Worm (Caenorhabditis elegans) whole organism, L1 larva: Measurements from ENCODE around the gene act-1.

Experiments
- C16A3.4 ChIP-seq: fragments of 150-350 bp; optimal IDR thresholded peaks from 2 replicates; lab custom pipeline; 2014; ENCODE audit warnings: missing biosample characterization, missing genetic modification characterization
- C34B4.2 ChIP-seq: sonication (generic microtip); optimal IDR thresholded peaks from 2 replicates; lab custom pipeline; 2017; ENCODE audit warnings: mild to moderate bottlenecking, missing genetic modification characterization, missing compliant biosample characterization
- aha-1 ChIP-seq: fragments of 150-350 bp; optimal IDR thresholded peaks from 2 replicates; lab custom pipeline; 2014; ENCODE audit warnings: missing biosample characterization, missing genetic modification characterization
- alr-1 ChIP-seq: fragments of 200-800 bp; sonication (Bioruptor generic); optimal IDR thresholded peaks from 2 replicates; lab custom pipeline; 2018; ENCODE audit warnings: borderline replicate concordance, mild to moderate bottlenecking, missing genetic modification characterization, missing compliant biosample characterization
- aly-2 ChIP-seq: fragments of 150-350 bp; optimal IDR thresholded peaks from 2 replicates; lab custom pipeline; 2014; ENCODE audit warnings: missing biosample characterization, missing genetic modification characterization
- blmp-1 ChIP-seq: fragments of 150-350 bp; optimal IDR thresholded peaks from 2 replicates; lab custom pipeline; 2014; ENCODE audit warnings: missing biosample characterization, missing genetic modification characterization
- ceh-63 ChIP-seq: fragments of 200-800 bp; sonication (Bioruptor generic); optimal IDR thresholded peaks from 2 replicates; lab custom pipeline; 2018; ENCODE audit warnings: mild to moderate bottlenecking, missing genetic modification characterization, missing compliant biosample characterization
- dpl-1 ChIP-seq, 3 experiments: fragments of 150-350 bp in 2 of 3; sonication (generic microtip) in 1 of 3; optimal IDR thresholded peaks; 2 replicates each; lab custom pipeline; 2014 to 2017; ENCODE audit warnings: missing biosample characterization in 3 of 3, missing genetic modification characterization in 3 of 3, missing genetic modification reagents in 3 of 3
- elt-2 ChIP-seq: sonication (generic microtip); optimal IDR thresholded peaks from 2 replicates; lab custom pipeline; 2016; ENCODE audit warnings: missing genetic modification characterization, mild to moderate bottlenecking, inconsistent platforms, missing compliant biosample characterization, missing genetic modification reagents
- fkh-10 ChIP-seq: sonication (generic microtip); optimal IDR thresholded peaks from 2 replicates; lab custom pipeline; 2017; ENCODE audit warnings: missing biosample characterization, missing genetic modification reagents, missing genetic modification characterization
- fkh-4 ChIP-seq: sonication (generic microtip); optimal IDR thresholded peaks from 2 replicates; lab custom pipeline; 2016; ENCODE audit warnings: missing compliant biosample characterization, missing genetic modification characterization, borderline replicate concordance
- fos-1 ChIP-seq: fragments of 150-350 bp; optimal IDR thresholded peaks from 2 replicates; lab custom pipeline; 2014; ENCODE audit warnings: missing biosample characterization, missing genetic modification characterization
- hlh-4 ChIP-seq: sonication (generic microtip); optimal IDR thresholded peaks from 2 replicates; lab custom pipeline; 2016; ENCODE audit warnings: mild to moderate bottlenecking, missing genetic modification characterization, missing compliant biosample characterization
- hpl-2 ChIP-seq: fragments of 150-350 bp; optimal IDR thresholded peaks from 2 replicates; lab custom pipeline; 2014; ENCODE audit warnings: missing biosample characterization, missing genetic modification reagents, missing genetic modification characterization
- lin-14 ChIP-seq: fragments of 200-800 bp; sonication (Bioruptor generic); optimal IDR thresholded peaks from 2 replicates; lab custom pipeline; 2018; ENCODE audit warnings: mild to moderate bottlenecking, missing genetic modification characterization, moderate library complexity, missing compliant biosample characterization
- lin-15B ChIP-seq: fragments of 150-350 bp; sonication (generic microtip); optimal IDR thresholded peaks from 3 replicates; lab custom pipeline; 2014; ENCODE audit warnings: missing biosample characterization, missing genetic modification characterization
- lin-35 ChIP-seq, 2 experiments: fragments of 150-350 bp; optimal IDR thresholded peaks; 2 replicates each; lab custom pipeline; 2014; ENCODE audit warnings: missing biosample characterization in 2 of 2, missing genetic modification characterization in 2 of 2, missing genetic modification reagents in 2 of 2
- lir-3 ChIP-seq: sonication (generic microtip); optimal IDR thresholded peaks from 2 replicates; lab custom pipeline; 2016; ENCODE audit warnings: mild to moderate bottlenecking, missing genetic modification characterization, moderate library complexity, missing compliant biosample characterization; ENCODE audit not compliant: poor library complexity
- lsy-2 ChIP-seq, 2 experiments: fragments of 150-350 bp; optimal IDR thresholded peaks; 2 replicates each; lab custom pipeline; 2014; ENCODE audit warnings: missing biosample characterization in 2 of 2, missing genetic modification characterization in 2 of 2
- nhr-11 ChIP-seq: fragments of 150-350 bp; optimal IDR thresholded peaks from 2 replicates; lab custom pipeline; 2014; ENCODE audit warnings: missing biosample characterization, missing genetic modification characterization
- nhr-19 ChIP-seq: fragments of 200-800 bp; sonication (Bioruptor generic); conservative IDR thresholded peaks from 2 replicates; pipeline ENCODE4 v1.3.6; 2022; ENCODE audit warnings: missing genetic modification characterization, missing compliant biosample characterization
- nhr-20 ChIP-seq: sonication (generic microtip); optimal IDR thresholded peaks from 2 replicates; lab custom pipeline; 2016; ENCODE audit warnings: mild to moderate bottlenecking, missing genetic modification characterization, missing compliant biosample characterization
- nhr-237 ChIP-seq: fragments of 150-350 bp; optimal IDR thresholded peaks from 2 replicates; lab custom pipeline; 2014; ENCODE audit warnings: missing biosample characterization, missing genetic modification characterization
- nhr-71 ChIP-seq: sonication (generic microtip); optimal IDR thresholded peaks from 2 replicates; lab custom pipeline; 2016; ENCODE audit warnings: mild to moderate bottlenecking, missing genetic modification characterization, moderate library complexity, missing compliant biosample characterization
- nhr-77 ChIP-seq: fragments of 150-350 bp; optimal IDR thresholded peaks from 2 replicates; lab custom pipeline; 2014; ENCODE audit warnings: missing biosample characterization, missing genetic modification characterization
- nhr-84 ChIP-seq: sonication (generic microtip); optimal IDR thresholded peaks from 2 replicates; lab custom pipeline; 2017; ENCODE audit warnings: missing biosample characterization, missing genetic modification characterization
- nhr-85 ChIP-seq: sonication (generic microtip); peaks from one replicate; lab custom pipeline; 2016; ENCODE audit warnings: missing genetic modification characterization, inconsistent platforms, missing compliant biosample characterization
- pqm-1 ChIP-seq: sonication (generic microtip); optimal IDR thresholded peaks from 3 replicates; lab custom pipeline; 2017; ENCODE audit warnings: missing biosample characterization, missing genetic modification characterization
- rnt-1 ChIP-seq: sonication (generic microtip); optimal IDR thresholded peaks from 2 replicates; lab custom pipeline; 2016; ENCODE audit warnings: mild to moderate bottlenecking, missing genetic modification characterization, moderate library complexity, missing compliant biosample characterization
- snpc-4 ChIP-seq: fragments of 150-350 bp; optimal IDR thresholded peaks from 2 replicates; lab custom pipeline; 2014; ENCODE audit warnings: missing biosample characterization, missing genetic modification characterization
- snu-23 ChIP-seq: sonication (generic microtip); optimal IDR thresholded peaks from 2 replicates; lab custom pipeline; 2016; ENCODE audit warnings: missing genetic modification characterization, missing compliant biosample characterization
- sox-4 ChIP-seq: sonication (generic microtip); optimal IDR thresholded peaks from 2 replicates; lab custom pipeline; 2016; ENCODE audit warnings: missing genetic modification characterization, missing compliant biosample characterization
- sup-37 ChIP-seq: fragments of 200-800 bp; sonication (Bioruptor generic); optimal IDR thresholded peaks from 2 replicates; lab custom pipeline; 2018; ENCODE audit warnings: mild to moderate bottlenecking, missing genetic modification characterization, missing compliant biosample characterization
- tlp-1 ChIP-seq: fragments of 150-350 bp; optimal IDR thresholded peaks from 2 replicates; lab custom pipeline; 2014; ENCODE audit warnings: missing biosample characterization, missing genetic modification characterization
- unc-62 ChIP-seq: fragments of 150-350 bp; optimal IDR thresholded peaks from 2 replicates; lab custom pipeline; 2014; ENCODE audit warnings: missing biosample characterization, missing genetic modification reagents, missing genetic modification characterization
- unc-86 ChIP-seq: sonication (generic microtip); optimal IDR thresholded peaks from 2 replicates; lab custom pipeline; 2016; ENCODE audit warnings: missing genetic modification characterization, missing compliant biosample characterization
- unc-98 ChIP-seq: fragments of 200-800 bp; sonication (Bioruptor generic); IDR thresholded peaks from 2 replicates; pipeline ENCODE4 v1.3.6; 2022; ENCODE audit warnings: missing genetic modification characterization, missing compliant biosample characterization
- vab-15 ChIP-seq: sonication (generic microtip); optimal IDR thresholded peaks from 2 replicates; lab custom pipeline; 2017; ENCODE audit warnings: missing genotype, mild to moderate bottlenecking, missing genetic modification characterization, missing compliant biosample characterization
- xbp-1 ChIP-seq: sonication (generic microtip); optimal IDR thresholded peaks from 2 replicates; lab custom pipeline; 2016; ENCODE audit warnings: missing genetic modification characterization, missing compliant biosample characterization
- zag-1 ChIP-seq: fragments of 150-350 bp; optimal IDR thresholded peaks from 2 replicates; lab custom pipeline; 2014; ENCODE audit warnings: missing biosample characterization, missing genetic modification characterization
- zip-4 ChIP-seq: fragments of 200-800 bp; sonication (Bioruptor generic); optimal IDR thresholded peaks from 2 replicates; lab custom pipeline; 2018; ENCODE audit warnings: mild to moderate bottlenecking, missing genetic modification characterization, moderate library complexity, missing compliant biosample characterization
- ztf-4 ChIP-seq: fragments of 150-350 bp; optimal IDR thresholded peaks from 2 replicates; lab custom pipeline; 2014; ENCODE audit warnings: missing biosample characterization, missing genetic modification characterization

act-1 gene

ce11 chrV:11070388-11070787 is 10.5 kb upstream of the act-1 start:
- TF ChIP-seq sup-37 (GFP tag; lab: Kevin White, UChicago), result no peak
- peak; percentile 20 for TF ChIP-seq C16A3.4 (tag; lab: Kevin White, UChicago)
- TF ChIP-seq rnt-1, result no peak
- TF ChIP-seq snu-23, result no peak
- TF ChIP-seq alr-1 (tag; lab: Kevin White, UChicago), result no peak
- TF ChIP-seq vab-15 (tag; lab: Kevin White, UChicago), result no peak
- no peak for TF ChIP-seq unc-62 (GFP tag; lab: Kevin White, UChicago)
- peak; percentile 25 for TF ChIP-seq elt-2
- TF ChIP-seq C34B4.2 (tag; lab: Kevin White, UChicago), result no peak
- no peak for TF ChIP-seq sox-4 (tag; lab: Kevin White, UChicago)
- TF ChIP-seq lin-14 (GFP tag; lab: Kevin White, UChicago), result peak; percentile 63
- no peak for TF ChIP-seq lsy-2 (tag; optimal IDR thresholded peaks at IDR 0.05; lab: Kevin White, UChicago)
- TF ChIP-seq hlh-4 (tag; lab: Kevin White, UChicago), result no peak
- TF ChIP-seq zag-1 (tag; lab: Kevin White, UChicago), result no peak
- no peak for TF ChIP-seq nhr-237 (tag; lab: Kevin White, UChicago)
- no peak for TF ChIP-seq nhr-71 (tag; lab: Kevin White, UChicago)
- no peak for TF ChIP-seq fos-1 (tag; lab: Kevin White, UChicago)
- no peak for TF ChIP-seq fkh-4
- TF ChIP-seq hpl-2 (GFP tag; lab: Kevin White, UChicago), result no peak
- no peak for TF ChIP-seq dpl-1 (GFP tag; optimal IDR thresholded peaks at IDR 0.05; lab: Kevin White, UChicago)
- no peak for TF ChIP-seq snpc-4 (tag; lab: Kevin White, UChicago)
- peak; percentile 73 for TF ChIP-seq nhr-85 (tag; lab: Kevin White, UChicago)
- peak; percentile 16 for TF ChIP-seq nhr-20
- no peak for TF ChIP-seq unc-98 (GFP tag; lab: Robert Waterston, UW)
- no peak for TF ChIP-seq unc-86 (tag; lab: Kevin White, UChicago)
- TF ChIP-seq aha-1, result no peak
- TF ChIP-seq ceh-63, result no peak
- TF ChIP-seq ztf-4 (tag; lab: Kevin White, UChicago), result no peak
- no peak for TF ChIP-seq nhr-84 (tag; lab: Kevin White, UChicago)
- no peak for TF ChIP-seq lir-3 (tag; lab: Kevin White, UChicago)
- peak in 1 of 2 experiments; percentile 18 for TF ChIP-seq lin-35 (GFP tag; optimal IDR thresholded peaks at IDR 0.05; lab: Kevin White, UChicago)
- TF ChIP-seq nhr-77 (tag; lab: Kevin White, UChicago), result no peak
- peak; percentile 58 for TF ChIP-seq blmp-1
- no peak for TF ChIP-seq zip-4 (GFP tag; lab: Kevin White, UChicago)
- no peak for TF ChIP-seq fkh-10 (GFP tag; lab: Kevin White, UChicago)
- TF ChIP-seq tlp-1 (tag; lab: Kevin White, UChicago), result no peak
- no peak for TF ChIP-seq pqm-1 (tag; lab: Kevin White, UChicago)
- TF ChIP-seq, all 84 proteins: peak for 7

DNA sequence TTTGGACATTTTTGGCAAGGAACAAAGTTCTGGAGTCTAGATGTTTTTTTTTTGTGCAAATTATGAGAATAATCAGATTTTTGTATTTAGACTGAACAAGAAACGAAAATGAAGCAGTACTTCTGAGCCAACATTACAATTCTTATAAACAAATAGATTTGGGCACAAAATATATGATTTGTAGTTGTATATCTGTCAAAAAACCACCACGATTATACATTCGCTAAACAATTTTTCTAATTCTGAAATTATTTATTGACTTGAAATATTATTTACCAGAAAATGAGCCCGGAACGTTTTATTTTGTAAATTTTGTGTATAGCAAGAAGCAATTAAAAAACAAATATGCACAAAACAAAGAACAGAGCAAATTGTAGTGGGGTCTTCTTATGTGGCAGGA is 9.4 kb upstream of the act-1 start:
- TF ChIP-seq xbp-1 (tag; lab: Kevin White, UChicago), result no peak
- TF ChIP-seq aly-2 (tag; lab: Kevin White, UChicago), result peak; percentile 95
- no peak for TF ChIP-seq lin-15B (tag; lab: Kevin White, UChicago)
- TF ChIP-seq C16A3.4 (tag; lab: Kevin White, UChicago), result no peak
- 0 out of 2 replicates have a peak, but pooled peaks have one; percentile 2 for TF ChIP-seq nhr-19 (GFP tag; lab: Robert Waterston, UW)
- peak; percentile 27 for TF ChIP-seq nhr-11 (tag; lab: Kevin White, UChicago)
- TF ChIP-seq fkh-4, result no peak
- TF ChIP-seq, all 84 proteins: peak for 3
